Worm (Caenorhabditis elegans) whole organism, early embryonic: ENCODE measurements around the gene F49F1.9.

Experiments used
- B0310.2 ChIP-seq: sonication (generic microtip); optimal IDR thresholded peaks from 2 replicates; lab custom pipeline; 2016; ENCODE audit warnings: mild to moderate bottlenecking, missing genetic modification characterization, missing compliant biosample characterization
- F13C5.2 ChIP-seq: sonication (generic microtip); optimal IDR thresholded peaks from 2 replicates; lab custom pipeline; 2017; ENCODE audit warnings: mild to moderate bottlenecking, missing genetic modification characterization, inconsistent platforms, missing compliant biosample characterization
- aly-1 ChIP-seq: sonication (generic microtip); optimal IDR thresholded peaks from 2 replicates; lab custom pipeline; 2016; ENCODE audit warnings: missing genetic modification characterization, missing compliant biosample characterization
- ama-1 ChIP-seq: fragments of 150-350 bp; optimal IDR thresholded peaks from 2 replicates; lab custom pipeline; 2014
- ceh-13 ChIP-seq: fragments of 200-800 bp; sonication (Bioruptor generic); optimal IDR thresholded peaks from 2 replicates; lab custom pipeline; 2018; ENCODE audit warnings: mild to moderate bottlenecking, missing genetic modification characterization, missing compliant biosample characterization
- ets-7 ChIP-seq: sonication (generic microtip); optimal IDR thresholded peaks from 2 replicates; lab custom pipeline; 2016; ENCODE audit warnings: missing genotype, missing genetic modification characterization, missing compliant biosample characterization
- flt-1 ChIP-seq: fragments of 200-800 bp; sonication (Bioruptor generic); IDR thresholded peaks from 2 replicates; pipeline ENCODE4 v1.3.6; 2022; ENCODE audit warnings: missing genetic modification characterization, missing compliant biosample characterization
- hmbx-1 ChIP-seq: sonication (generic microtip); optimal IDR thresholded peaks from 2 replicates; lab custom pipeline; 2016; ENCODE audit warnings: mild to moderate bottlenecking, missing genetic modification characterization, missing compliant biosample characterization
- pes-1 ChIP-seq: fragments of 200-800 bp; sonication (Bioruptor generic); IDR thresholded peaks from 2 replicates; pipeline ENCODE4 v1.3.6; 2022; ENCODE audit warnings: missing genetic modification reagents, missing genetic modification characterization, missing compliant biosample characterization
- scrt-1 ChIP-seq: fragments of 200-800 bp; sonication (Bioruptor generic); IDR thresholded peaks from 2 replicates; pipeline ENCODE4 v1.3.6; 2022; ENCODE audit warnings: missing genetic modification characterization, missing compliant biosample characterization
- sea-1 ChIP-seq: fragments of 200-800 bp; sonication (Bioruptor generic); conservative IDR thresholded peaks from 2 replicates; pipeline ENCODE4 v1.3.6; 2022; ENCODE audit warnings: missing genetic modification characterization, missing compliant biosample characterization
- tbx-11 ChIP-seq: fragments of 200-800 bp; sonication (Bioruptor generic); IDR thresholded peaks from 2 replicates; pipeline ENCODE4 v1.3.6; 2022; ENCODE audit warnings: missing genetic modification characterization, missing compliant biosample characterization

ce11 chrIV:4172242-4172641, 34.9 kb upstream of the F49F1.9 start:
- TF ChIP-seq aly-1 (tag; lab: Kevin White, UChicago): no peak
- TF ChIP-seq flt-1 (GFP tag; lab: Robert Waterston, UW): no peak
- TF ChIP-seq scrt-1 (GFP tag; lab: Robert Waterston, UW): no peak
- no peak for TF ChIP-seq ets-7 (tag; lab: Kevin White, UChicago)
- TF ChIP-seq B0310.2: no peak
- TF ChIP-seq ama-1: no peak
- TF ChIP-seq F13C5.2 (tag; lab: Kevin White, UChicago): no peak
- no peak for TF ChIP-seq sea-1 (GFP tag; lab: Robert Waterston, UW)
- no peak for TF ChIP-seq tbx-11 (GFP tag; lab: Robert Waterston, UW)
- no peak for TF ChIP-seq ceh-13
- TF ChIP-seq pes-1 (GFP tag; lab: Robert Waterston, UW): no peak
- no peak for TF ChIP-seq hmbx-1 (tag; lab: Kevin White, UChicago)
